Worm (Caenorhabditis elegans): ENCODE data around the gene ugt-49.

ce11 chrV:10388318-10388717 is 16.2 kb downstream of the ugt-49 start, which contains the start of gene AC3.5:
- TF ChIP-seq unc-130 (GFP tag; optimal IDR thresholded peaks at IDR 0.05): no peak
- TF ChIP-seq ama-1 (optimal IDR thresholded peaks at IDR 0.05): no peak
- no peak for TF ChIP-seq ama-1 (GFP tag; optimal IDR thresholded peaks at IDR 0.05)
- TF ChIP-seq Y79H2A.3 (GFP tag; conservative IDR thresholded peaks at IDR 0.05): no peak
- TF ChIP-seq ceh-58 (GFP tag; IDR thresholded peaks at IDR 0.05): no peak
- TF ChIP-seq Y53G8AR.9 (GFP tag; conservative IDR thresholded peaks at IDR 0.05): no peak
- no peak for TF ChIP-seq dpl-1 (GFP tag; optimal IDR thresholded peaks at IDR 0.05)
- TF ChIP-seq let-607 (tag; optimal IDR thresholded peaks at IDR 0.05): no peak
- TF ChIP-seq ceh-40 (GFP tag; IDR thresholded peaks at IDR 0.05): no peak
- no peak for TF ChIP-seq lin-26 (GFP tag; IDR thresholded peaks at IDR 0.05)
- no peak for TF ChIP-seq unc-62 (GFP tag; optimal IDR thresholded peaks at IDR 0.05)
- no peak for TF ChIP-seq tbp1 (GFP tag; optimal IDR thresholded peaks at IDR 0.05)
- no peak for TF ChIP-seq rcor-1 (GFP tag; IDR thresholded peaks at IDR 0.05)
- no peak for TF ChIP-seq pha-4 (tag; optimal IDR thresholded peaks at IDR 0.05)

Measured in whole organism, young adult.